Fruit fly (Drosophila melanogaster): ENCODE results near the gene eIF3g2.
A peak's percentile ranks its signal among the peaks of the same experiment; 100 is the strongest.

dm6 chr3R:20360008-20360407 is 48.1 kb upstream of the eIF3g2 start, which contains the start of gene MtnC:
- no peak for TF ChIP-seq CG1620 (GFP tag; optimal IDR thresholded peaks at IDR 0.05)
- TF ChIP-seq CG7045 (GFP tag; optimal IDR thresholded peaks at IDR 0.05), result no peak
- TF ChIP-seq CG5204 (GFP tag; optimal IDR thresholded peaks at IDR 0.05), result no peak
- TF ChIP-seq CG12768 (GFP tag; optimal IDR thresholded peaks at IDR 0.05), result no peak
- TF ChIP-seq cnc (optimal IDR thresholded peaks at IDR 0.05), result no peak
- no peak for TF ChIP-seq ovo (GFP tag; optimal IDR thresholded peaks at IDR 0.05)
- TF ChIP-seq CG11617 (GFP tag; optimal IDR thresholded peaks at IDR 0.05), result no peak
- no peak for TF ChIP-seq toe (GFP tag; optimal IDR thresholded peaks at IDR 0.05)
- TF ChIP-seq CG7101 (tag; optimal IDR thresholded peaks at IDR 0.05), result peak; percentile 35
- no peak for TF ChIP-seq Mnt (GFP tag; optimal IDR thresholded peaks at IDR 0.05)
- no peak for TF ChIP-seq bab1 (GFP tag; optimal IDR thresholded peaks at IDR 0.05)
